Worm (Caenorhabditis elegans) whole organism, L4 larva: ENCODE measurements around the gene ufc-1.

ENCODE experiments used
- lin-13 ChIP-seq: fragments of 150-350 bp; optimal IDR thresholded peaks from 2 replicates; lab custom pipeline; 2014; ENCODE audit warnings: missing biosample characterization, missing genetic modification reagents, missing genetic modification characterization
- lir-3 ChIP-seq: sonication (generic microtip); optimal IDR thresholded peaks from 2 replicates; lab custom pipeline; 2016; ENCODE audit warnings: mild to moderate bottlenecking, missing genetic modification characterization, missing compliant biosample characterization
- vab-7 ChIP-seq: fragments of 200-800 bp; sonication (Bioruptor generic); IDR thresholded peaks from 2 replicates; pipeline ENCODE4 v1.3.6; 2022; ENCODE audit warnings: missing genetic modification reagents, missing genetic modification characterization, missing compliant biosample characterization
- zag-1 ChIP-seq: fragments of 150-350 bp; optimal IDR thresholded peaks from 2 replicates; lab custom pipeline; 2014; ENCODE audit warnings: missing biosample characterization, missing genetic modification characterization
- zip-11 ChIP-seq: fragments of 200-800 bp; sonication (Bioruptor generic); IDR thresholded peaks from 2 replicates; pipeline ENCODE4 v1.3.6; 2022; ENCODE audit warnings: missing genetic modification characterization, missing compliant biosample characterization

- TF ChIP-seq lin-13 (no peak), zip-11 (GFP tag; lab: Robert Waterston, UW) (no peak), lir-3 (tag; lab: Kevin White, UChicago) (no peak), vab-7 (GFP tag; lab: Robert Waterston, UW) (no peak), zag-1 (tag; lab: Kevin White, UChicago) (no peak)
These were observed 42.8 kb upstream of the ufc-1 start for ce11 chrIII:9288540-9288939.
